Worm (Caenorhabditis elegans) whole organism, L4/young adult: Measurements from ENCODE around the gene Y44A6D.7.

ENCODE experiments used
- dao-5 ChIP-seq: sonication (generic microtip); optimal IDR thresholded peaks from 2 replicates; lab custom pipeline; 2016; ENCODE audit warnings: missing genotype, missing genetic modification characterization, moderate library complexity, missing compliant biosample characterization
- him-1 ChIP-seq: sonication (generic microtip); optimal IDR thresholded peaks from 2 replicates; lab custom pipeline; 2016; ENCODE audit warnings: missing genotype, missing genetic modification reagents, missing genetic modification characterization, missing compliant biosample characterization

ce11 chrV:20771702-20772101 is 42.8 kb upstream of the Y44A6D.7 start:
- no peak for TF ChIP-seq him-1 (tag; lab: Kevin White, UChicago)
- TF ChIP-seq dao-5 (tag; lab: Kevin White, UChicago) = no peak
